Worm (Caenorhabditis elegans): ENCODE measurements around the gene F13A7.1.

- TF ChIP-seq tbx-11 (GFP tag; IDR thresholded peaks at IDR 0.05) (no peak), ama-1 (optimal IDR thresholded peaks at IDR 0.05) (no peak), ceh-36 (tag; optimal IDR thresholded peaks at IDR 0.05) (no peak), hmg-4 (GFP tag; optimal IDR thresholded peaks at IDR 0.05) (no peak), sea-1 (GFP tag; conservative IDR thresholded peaks at IDR 0.05) (no peak), tbx-37 (GFP tag; conservative IDR thresholded peaks at IDR 0.05) (no peak), ets-7 (tag; optimal IDR thresholded peaks at IDR 0.05) (no peak), flt-1 (GFP tag; IDR thresholded peaks at IDR 0.05) (no peak), tra-4 (tag; optimal IDR thresholded peaks at IDR 0.05) (no peak), aly-1 (tag; optimal IDR thresholded peaks at IDR 0.05) (no peak), hmbx-1 (tag; optimal IDR thresholded peaks at IDR 0.05) (no peak), hnd-1 (tag; optimal IDR thresholded peaks at IDR 0.05) (no peak), scrt-1 (GFP tag; IDR thresholded peaks at IDR 0.05) (no peak)
These were observed 46.7 kb upstream of the F13A7.1 start, which contains the start of gene srw-29 for ce11 chrV:16424428-16424827.

Data from whole organism, early embryonic.